Fruit fly (Drosophila melanogaster): Measurements from ENCODE around the gene CG7872.

Gene CG7872

dm6 chrX:15599697-15600096 is 21.7 kb downstream of the CG7872 start (continued):
- TF ChIP-seq fd96Cb (tag; optimal IDR thresholded peaks at IDR 0.05) (peak; percentile 70), D19B (GFP tag; optimal IDR thresholded peaks at IDR 0.05) (no peak), lab (GFP tag; optimal IDR thresholded peaks at IDR 0.05) (peak; percentile 59), Dek (tag; optimal IDR thresholded peaks at IDR 0.05) (peak; percentile 52), schlank (tag; optimal IDR thresholded peaks at IDR 0.05) (peak; percentile 30), CG14710 (tag; optimal IDR thresholded peaks at IDR 0.05) (peak; percentile 0), CG18599 (GFP tag; optimal IDR thresholded peaks at IDR 0.05) (peak; percentile 57), CG43689 (GFP tag; IDR thresholded peaks at IDR 0.05) (no peak), lmd (GFP tag; IDR thresholded peaks at IDR 0.05) (peak; percentile 66), stc (GFP tag; IDR thresholded peaks at IDR 0.05) (peak; percentile 62), CG2678 (tag; optimal IDR thresholded peaks at IDR 0.05) (peak; percentile 73), crol (GFP tag; IDR thresholded peaks at IDR 0.05) (no peak), Ssrp (tag; optimal IDR thresholded peaks at IDR 0.05) (peak; percentile 27), CrebB (tag; optimal IDR thresholded peaks at IDR 0.05) (no peak), CG17568 (GFP tag; optimal IDR thresholded peaks at IDR 0.05) (no peak), Drgx (GFP tag; IDR thresholded peaks at IDR 0.05) (peak; percentile 65; the same call in 1 of the 2 replicates), CG4328 (GFP tag; optimal IDR thresholded peaks at IDR 0.05) (no peak), CG1529 (GFP tag; optimal IDR thresholded peaks at IDR 0.05) (peak; percentile 23), CG11247 (GFP tag; IDR thresholded peaks at IDR 0.05) (0 out of 2 replicates have a peak, but pooled peaks have one; percentile 39), CG10147 (GFP tag; optimal IDR thresholded peaks at IDR 0.05) (peak; percentile 48), chif (GFP tag; optimal IDR thresholded peaks at IDR 0.05) (peak; percentile 12 to 40), Atf-2 (GFP tag; optimal IDR thresholded peaks at IDR 0.05) (peak; percentile 32), Hand (GFP tag; optimal IDR thresholded peaks at IDR 0.05) (no peak), CG10267 (tag; optimal IDR thresholded peaks at IDR 0.05) (peak; percentile 27), abd-A (tag; optimal IDR thresholded peaks at IDR 0.05) (no peak), Ptx1 (GFP tag; IDR thresholded peaks at IDR 0.05) (peak; percentile 68), onecut (GFP tag; IDR thresholded peaks at IDR 0.05) (peak; percentile 54), HHEX (GFP tag; optimal IDR thresholded peaks at IDR 0.05) (peak; percentile 12), Neu2 (GFP tag; optimal IDR thresholded peaks at IDR 0.05; ENCODE audit: borderline replicate concordance) (no peak), bcd (GFP tag; optimal IDR thresholded peaks at IDR 0.05) (peak; percentile 47), NC2α (GFP tag; optimal IDR thresholded peaks at IDR 0.05) (no peak), CG18619 (GFP tag; optimal IDR thresholded peaks at IDR 0.05) (no peak), tx (GFP tag; optimal IDR thresholded peaks at IDR 0.05) (peak; percentile 19), Hr3 (GFP tag; optimal IDR thresholded peaks at IDR 0.05) (peak; percentile 34), ranshi (GFP tag; IDR thresholded peaks at IDR 0.05) (peak; percentile 42; the same call in 1 of the 2 replicates), Eip74EF (GFP tag; optimal IDR thresholded peaks at IDR 0.05) (no peak), CG4360 (GFP tag; IDR thresholded peaks at IDR 0.05) (no peak), gce (GFP tag; IDR thresholded peaks at IDR 0.05) (peak; percentile 61; the same call in 1 of the 3 replicates), CG5245 (GFP tag; optimal IDR thresholded peaks at IDR 0.05) (peak; percentile 22), Dbx (GFP tag; IDR thresholded peaks at IDR 0.05) (0 out of 3 replicates have a peak, but pooled peaks have one; percentile 43), NFAT (GFP tag; IDR thresholded peaks at IDR 0.05) (peak; percentile 58; the same call in 1 of the 2 replicates), Camta (GFP tag; optimal IDR thresholded peaks at IDR 0.05) (peak; percentile 16), slbo (GFP tag; IDR thresholded peaks at IDR 0.05) (peak; percentile 77), danr (GFP tag; IDR thresholded peaks at IDR 0.05) (peak; percentile 26; the same call in 1 of the 2 replicates), CG6689 (GFP tag; IDR thresholded peaks at IDR 0.05) (peak; percentile 65), gro (GFP tag; optimal IDR thresholded peaks at IDR 0.05) (peak; percentile 44), gem (tag; optimal IDR thresholded peaks at IDR 0.05) (peak; percentile 78), CG2712 (tag; optimal IDR thresholded peaks at IDR 0.05) (peak; percentile 46), CG2889 (GFP tag; IDR thresholded peaks at IDR 0.05) (peak; percentile 48; the same call in 1 of the 3 replicates), caup (GFP tag; optimal IDR thresholded peaks at IDR 0.05; ENCODE audit: severe bottlenecking) (peak; percentile 36)

Measured in whole organism, embryonic.